Worm (Caenorhabditis elegans) whole organism, L1 larva: ENCODE data around the gene C49G7.13.
A peak's percentile ranks its signal among the peaks of the same experiment; 100 is the strongest.

ENCODE experiments used
- F16B12.6 ChIP-seq: fragments of 150-350 bp; optimal IDR thresholded peaks from 2 replicates; lab custom pipeline; 2014; ENCODE audit warnings: missing biosample characterization, missing genetic modification characterization
- Y116A8C.19 ChIP-seq: sonication (generic microtip); optimal IDR thresholded peaks from 2 replicates; lab custom pipeline; 2016; ENCODE audit warnings: missing compliant biosample characterization, missing genetic modification characterization, borderline replicate concordance
- ceh-63 ChIP-seq: fragments of 200-800 bp; sonication (Bioruptor generic); optimal IDR thresholded peaks from 2 replicates; lab custom pipeline; 2018; ENCODE audit warnings: mild to moderate bottlenecking, missing genetic modification characterization, missing compliant biosample characterization
- ceh-82 ChIP-seq, 3 experiments: fragments of 150-350 bp in 1 of 3; sonication (generic microtip) in 2 of 3; optimal IDR thresholded peaks; 2 replicates each; lab custom pipeline; 2014 to 2017; ENCODE audit warnings: missing biosample characterization in 3 of 3, missing genetic modification characterization in 3 of 3
- ces-1 ChIP-seq: fragments of 150-350 bp; optimal IDR thresholded peaks from 2 replicates; lab custom pipeline; 2014; ENCODE audit warnings: missing biosample characterization, missing genetic modification reagents, missing genetic modification characterization
- efl-1 ChIP-seq, 4 experiments: fragments of 150-350 bp; optimal IDR thresholded peaks in 3 of 4; peaks in 1 of 4; 1 replicate in 1 of 4; 2 replicates in 3 of 4; lab custom pipeline; 2014; ENCODE audit warnings: missing biosample characterization in 2 of 4, missing genetic modification characterization in 2 of 4, missing genetic modification reagents in 2 of 4
- egl-27 ChIP-seq, 2 experiments: fragments of 150-350 bp in 1 of 2; sonication (generic microtip); optimal IDR thresholded peaks; 3 replicates each; lab custom pipeline; 2017 to 2018; ENCODE audit warnings: missing biosample characterization in 2 of 2, missing genetic modification characterization in 2 of 2, missing genetic modification reagents in 2 of 2
- elt-2 ChIP-seq: sonication (generic microtip); optimal IDR thresholded peaks from 2 replicates; lab custom pipeline; 2016; ENCODE audit warnings: missing genetic modification characterization, mild to moderate bottlenecking, inconsistent platforms, missing compliant biosample characterization, missing genetic modification reagents
- fkh-10 ChIP-seq: sonication (generic microtip); optimal IDR thresholded peaks from 2 replicates; lab custom pipeline; 2017; ENCODE audit warnings: missing biosample characterization, missing genetic modification reagents, missing genetic modification characterization
- fkh-4 ChIP-seq: sonication (generic microtip); optimal IDR thresholded peaks from 2 replicates; lab custom pipeline; 2016; ENCODE audit warnings: missing compliant biosample characterization, missing genetic modification characterization, borderline replicate concordance
- hlh-17 ChIP-seq: fragments of 200-800 bp; sonication (Bioruptor generic); optimal IDR thresholded peaks from 2 replicates; lab custom pipeline; 2018; ENCODE audit warnings: missing genetic modification characterization, mild to moderate bottlenecking, missing compliant biosample characterization, moderate library complexity, borderline replicate concordance
- hlh-4 ChIP-seq: sonication (generic microtip); optimal IDR thresholded peaks from 2 replicates; lab custom pipeline; 2016; ENCODE audit warnings: mild to moderate bottlenecking, missing genetic modification characterization, missing compliant biosample characterization
- hpl-2 ChIP-seq: fragments of 150-350 bp; optimal IDR thresholded peaks from 2 replicates; lab custom pipeline; 2014; ENCODE audit warnings: missing biosample characterization, missing genetic modification reagents, missing genetic modification characterization
- irx-1 ChIP-seq: sonication (generic microtip); optimal IDR thresholded peaks from 2 replicates; lab custom pipeline; 2016; ENCODE audit warnings: missing genetic modification characterization, missing compliant biosample characterization
- isw-1 ChIP-seq: fragments of 200-800 bp; sonication (Bioruptor generic); IDR thresholded peaks from 2 replicates; pipeline ENCODE4 v1.3.6; 2022; ENCODE audit warnings: missing genetic modification characterization, missing compliant biosample characterization
- jun-1 ChIP-seq: fragments of 150-350 bp; optimal IDR thresholded peaks from 2 replicates; lab custom pipeline; 2014; ENCODE audit warnings: missing biosample characterization, missing genetic modification reagents, missing genetic modification characterization
- lin-13 ChIP-seq: fragments of 150-350 bp; optimal IDR thresholded peaks from 2 replicates; lab custom pipeline; 2014; ENCODE audit warnings: missing biosample characterization, missing genetic modification reagents, missing genetic modification characterization
- lin-14 ChIP-seq: fragments of 200-800 bp; sonication (Bioruptor generic); optimal IDR thresholded peaks from 2 replicates; lab custom pipeline; 2018; ENCODE audit warnings: mild to moderate bottlenecking, missing genetic modification characterization, moderate library complexity, missing compliant biosample characterization
- lin-35 ChIP-seq, 2 experiments: fragments of 150-350 bp; optimal IDR thresholded peaks; 2 replicates each; lab custom pipeline; 2014; ENCODE audit warnings: missing biosample characterization in 2 of 2, missing genetic modification characterization in 2 of 2, missing genetic modification reagents in 2 of 2
- lir-3 ChIP-seq: sonication (generic microtip); optimal IDR thresholded peaks from 2 replicates; lab custom pipeline; 2016; ENCODE audit warnings: mild to moderate bottlenecking, missing genetic modification characterization, moderate library complexity, missing compliant biosample characterization; ENCODE audit not compliant: poor library complexity
- nhr-19 ChIP-seq: fragments of 200-800 bp; sonication (Bioruptor generic); conservative IDR thresholded peaks from 2 replicates; pipeline ENCODE4 v1.3.6; 2022; ENCODE audit warnings: missing genetic modification characterization, missing compliant biosample characterization
- nhr-237 ChIP-seq: fragments of 150-350 bp; optimal IDR thresholded peaks from 2 replicates; lab custom pipeline; 2014; ENCODE audit warnings: missing biosample characterization, missing genetic modification characterization
- nhr-71 ChIP-seq: sonication (generic microtip); optimal IDR thresholded peaks from 2 replicates; lab custom pipeline; 2016; ENCODE audit warnings: mild to moderate bottlenecking, missing genetic modification characterization, moderate library complexity, missing compliant biosample characterization
- skn-1 ChIP-seq: fragments of 150-350 bp; optimal IDR thresholded peaks from 2 replicates; lab custom pipeline; 2014; ENCODE audit warnings: missing biosample characterization, missing genetic modification characterization
- snpc-4 ChIP-seq: fragments of 150-350 bp; optimal IDR thresholded peaks from 2 replicates; lab custom pipeline; 2014; ENCODE audit warnings: missing biosample characterization, missing genetic modification characterization
- snu-23 ChIP-seq: sonication (generic microtip); optimal IDR thresholded peaks from 2 replicates; lab custom pipeline; 2016; ENCODE audit warnings: missing genetic modification characterization, missing compliant biosample characterization
- sox-4 ChIP-seq: sonication (generic microtip); optimal IDR thresholded peaks from 2 replicates; lab custom pipeline; 2016; ENCODE audit warnings: missing genetic modification characterization, missing compliant biosample characterization
- sptf-1 ChIP-seq: fragments of 150-350 bp; optimal IDR thresholded peaks from 2 replicates; lab custom pipeline; 2014; ENCODE audit warnings: missing biosample characterization, missing genetic modification characterization
- sup-37 ChIP-seq: fragments of 200-800 bp; sonication (Bioruptor generic); optimal IDR thresholded peaks from 2 replicates; lab custom pipeline; 2018; ENCODE audit warnings: mild to moderate bottlenecking, missing genetic modification characterization, missing compliant biosample characterization
- tlp-1 ChIP-seq: fragments of 150-350 bp; optimal IDR thresholded peaks from 2 replicates; lab custom pipeline; 2014; ENCODE audit warnings: missing biosample characterization, missing genetic modification characterization
- unc-130 ChIP-seq: fragments of 150-350 bp; optimal IDR thresholded peaks from 2 replicates; lab custom pipeline; 2017; ENCODE audit warnings: missing biosample characterization, missing genetic modification characterization, inconsistent platforms
- unc-30 ChIP-seq: sonication (generic microtip); optimal IDR thresholded peaks from 2 replicates; lab custom pipeline; 2017; ENCODE audit warnings: missing biosample characterization, missing genetic modification characterization
- unc-86 ChIP-seq: sonication (generic microtip); optimal IDR thresholded peaks from 2 replicates; lab custom pipeline; 2016; ENCODE audit warnings: missing genetic modification characterization, missing compliant biosample characterization
- unc-98 ChIP-seq: fragments of 200-800 bp; sonication (Bioruptor generic); IDR thresholded peaks from 2 replicates; pipeline ENCODE4 v1.3.6; 2022; ENCODE audit warnings: missing genetic modification characterization, missing compliant biosample characterization
- ztf-11 ChIP-seq, 2 experiments: sonication (generic microtip); optimal IDR thresholded peaks; 2 replicates each; lab custom pipeline; 2016 to 2017; ENCODE audit warnings: missing genetic modification characterization in 2 of 2, missing biosample characterization in 1 of 2, missing compliant biosample characterization in 1 of 2
- ztf-4 ChIP-seq: fragments of 150-350 bp; optimal IDR thresholded peaks from 2 replicates; lab custom pipeline; 2014; ENCODE audit warnings: missing biosample characterization, missing genetic modification characterization

C49G7.13 gene

DNA sequence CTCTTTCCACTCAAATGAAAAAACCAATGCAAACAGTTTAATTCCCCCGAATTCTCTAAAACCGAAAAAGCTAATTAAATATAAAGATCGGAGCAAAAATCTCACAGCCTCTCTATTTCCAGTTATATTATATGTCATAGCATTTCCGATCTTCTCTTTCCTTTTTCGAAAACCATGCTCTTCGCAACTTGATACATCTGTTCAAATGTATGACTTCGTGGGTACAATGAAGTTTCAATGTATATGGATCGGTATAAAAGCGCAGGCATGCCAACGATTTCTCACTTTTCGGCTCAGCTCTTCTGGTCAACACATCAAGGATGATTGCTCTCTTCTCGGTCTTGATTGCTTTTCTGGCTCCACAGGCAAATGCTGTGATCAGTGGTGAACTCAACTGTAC is 10.2 kb downstream of the C49G7.13 start, which contains the start of gene phat-7:
phat-7 (plus strand) TSS at position 301 of the 400 bp plus-strand sequence.
- TF ChIP-seq isw-1 (GFP tag; lab: Robert Waterston, UW) (no peak), sup-37 (GFP tag; lab: Kevin White, UChicago) (no peak), ceh-82 (tag; optimal IDR thresholded peaks at IDR 0.05; lab: Kevin White, UChicago) (no peak), lin-14 (GFP tag; lab: Kevin White, UChicago) (no peak), unc-98 (GFP tag; lab: Robert Waterston, UW) (no peak), hlh-17 (GFP tag; lab: Kevin White, UChicago) (no peak), hpl-2 (GFP tag; lab: Kevin White, UChicago) (no peak), skn-1 (no peak), sox-4 (tag; lab: Kevin White, UChicago) (no peak), lir-3 (no peak), nhr-19 (GFP tag; lab: Robert Waterston, UW) (no peak), nhr-71 (no peak), ztf-4 (no peak), fkh-10 (GFP tag; lab: Kevin White, UChicago) (no peak)

DNA sequence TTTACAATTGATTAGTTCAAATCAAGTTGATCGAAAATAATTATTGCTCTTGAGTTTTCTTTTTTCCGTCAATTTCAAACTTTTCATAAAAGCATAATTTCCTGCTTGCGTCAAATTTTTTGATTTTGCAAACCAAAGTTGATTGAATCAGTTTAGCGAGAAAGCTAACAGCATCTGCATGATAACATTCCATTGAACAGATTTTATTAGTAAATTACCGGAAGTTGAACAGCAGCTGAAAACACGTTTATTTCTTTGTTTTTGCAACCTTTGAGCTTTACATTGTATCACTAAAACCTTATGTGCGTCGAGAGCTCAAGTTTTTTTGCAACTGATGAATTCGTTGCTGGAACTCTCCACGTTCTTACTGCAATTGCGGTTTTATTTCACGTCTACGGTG is 11.6 kb downstream of the C49G7.13 start, which contains the start of gene srh-169:
srh-169 (plus strand) TSS at position 301 of the 400 bp plus-strand sequence.
- TF ChIP-seq efl-1 (optimal IDR thresholded peaks at IDR 0.05; lab: Kevin White, UChicago), result no peak
- TF ChIP-seq efl-1 (GFP tag; optimal IDR thresholded peaks at IDR 0.05 in 1 of 2; lab: Kevin White, UChicago), result peak in 1 of 2 experiments; percentile 24
- TF ChIP-seq elt-2, result no peak
- TF ChIP-seq tlp-1 (tag; lab: Kevin White, UChicago), result no peak
- TF ChIP-seq, all 84 proteins: peak for 1

DNA sequence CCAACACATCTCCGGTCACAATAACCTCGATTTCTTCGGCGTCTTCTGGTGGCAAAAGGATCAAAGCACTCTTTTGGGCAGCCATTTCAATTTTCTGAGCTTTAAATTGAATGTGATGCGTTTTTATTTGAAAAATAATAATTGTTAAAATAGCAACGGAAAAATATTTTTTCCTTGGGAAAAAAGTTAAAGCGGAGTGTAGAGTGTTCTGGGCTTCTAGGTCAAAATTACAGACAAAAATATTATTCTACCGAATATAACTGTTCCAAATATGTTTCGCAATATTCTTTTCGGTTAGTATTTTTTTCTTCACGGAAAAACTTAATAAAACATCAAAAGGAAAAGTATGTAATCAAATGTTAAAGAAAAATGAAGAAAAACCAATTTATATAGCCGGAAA is 19.1 kb downstream of the C49G7.13 start, which contains the start of gene djr-1.2:
djr-1.2 (minus strand) TSS at position 101 of the 400 bp plus-strand sequence.
- TF ChIP-seq efl-1 (optimal IDR thresholded peaks at IDR 0.05; lab: Kevin White, UChicago) (no peak), efl-1 (GFP tag; optimal IDR thresholded peaks at IDR 0.05 in 1 of 2; lab: Kevin White, UChicago) (peak in 1 of 2 experiments; percentile 62), unc-30 (no peak)

DNA sequence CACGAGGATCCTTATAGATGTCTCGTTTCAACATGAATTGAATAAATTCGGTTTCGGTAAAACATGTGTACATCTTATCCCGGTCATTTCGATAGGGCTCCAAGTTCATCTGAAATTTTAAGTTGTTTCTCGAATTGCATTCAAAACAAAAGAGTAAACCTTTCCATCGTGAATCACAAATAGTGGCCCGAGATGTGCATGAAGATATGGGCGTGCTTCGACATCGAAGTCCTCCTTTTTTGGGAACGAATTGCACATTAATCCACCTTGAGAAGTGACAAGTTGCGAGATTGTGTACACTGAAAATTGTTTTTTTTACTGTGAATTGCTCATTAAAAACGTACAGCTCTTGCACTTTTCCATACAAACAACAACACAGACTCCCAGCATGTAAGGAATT is 20.3 kb downstream of the C49G7.13 start:
- TF ChIP-seq F16B12.6 (tag; lab: Kevin White, UChicago), result no peak
- TF ChIP-seq snu-23 (GFP tag; lab: Kevin White, UChicago), result no peak
- TF ChIP-seq ztf-11 (tag; optimal IDR thresholded peaks at IDR 0.05; lab: Kevin White, UChicago), result no peak
- TF ChIP-seq lin-13 (GFP tag; lab: Kevin White, UChicago), result no peak
- TF ChIP-seq sptf-1, result no peak
- TF ChIP-seq fkh-4 (tag; lab: Kevin White, UChicago), result no peak
- TF ChIP-seq Y116A8C.19, result no peak
- TF ChIP-seq snpc-4, result no peak
- no peak for TF ChIP-seq unc-86 (tag; lab: Kevin White, UChicago)
- TF ChIP-seq egl-27 (tag; optimal IDR thresholded peaks at IDR 0.05; lab: Kevin White, UChicago), result no peak
- TF ChIP-seq jun-1 (tag; lab: Kevin White, UChicago), result no peak
- no peak for TF ChIP-seq hlh-4 (tag; lab: Kevin White, UChicago)
- no peak for TF ChIP-seq lin-35 (GFP tag; optimal IDR thresholded peaks at IDR 0.05; lab: Kevin White, UChicago)
- no peak for TF ChIP-seq irx-1 (tag; lab: Kevin White, UChicago)
- TF ChIP-seq unc-130 (tag; lab: Kevin White, UChicago), result no peak
- TF ChIP-seq ces-1 (GFP tag; lab: Kevin White, UChicago), result no peak
- TF ChIP-seq nhr-237 (tag; lab: Kevin White, UChicago), result no peak
- TF ChIP-seq elt-2, result no peak
- no peak for TF ChIP-seq ceh-63
- no peak for TF ChIP-seq sup-37 (GFP tag; lab: Kevin White, UChicago)
